Fruit fly (Drosophila melanogaster): ENCODE results near the gene tld.

Gene tld

DNA sequence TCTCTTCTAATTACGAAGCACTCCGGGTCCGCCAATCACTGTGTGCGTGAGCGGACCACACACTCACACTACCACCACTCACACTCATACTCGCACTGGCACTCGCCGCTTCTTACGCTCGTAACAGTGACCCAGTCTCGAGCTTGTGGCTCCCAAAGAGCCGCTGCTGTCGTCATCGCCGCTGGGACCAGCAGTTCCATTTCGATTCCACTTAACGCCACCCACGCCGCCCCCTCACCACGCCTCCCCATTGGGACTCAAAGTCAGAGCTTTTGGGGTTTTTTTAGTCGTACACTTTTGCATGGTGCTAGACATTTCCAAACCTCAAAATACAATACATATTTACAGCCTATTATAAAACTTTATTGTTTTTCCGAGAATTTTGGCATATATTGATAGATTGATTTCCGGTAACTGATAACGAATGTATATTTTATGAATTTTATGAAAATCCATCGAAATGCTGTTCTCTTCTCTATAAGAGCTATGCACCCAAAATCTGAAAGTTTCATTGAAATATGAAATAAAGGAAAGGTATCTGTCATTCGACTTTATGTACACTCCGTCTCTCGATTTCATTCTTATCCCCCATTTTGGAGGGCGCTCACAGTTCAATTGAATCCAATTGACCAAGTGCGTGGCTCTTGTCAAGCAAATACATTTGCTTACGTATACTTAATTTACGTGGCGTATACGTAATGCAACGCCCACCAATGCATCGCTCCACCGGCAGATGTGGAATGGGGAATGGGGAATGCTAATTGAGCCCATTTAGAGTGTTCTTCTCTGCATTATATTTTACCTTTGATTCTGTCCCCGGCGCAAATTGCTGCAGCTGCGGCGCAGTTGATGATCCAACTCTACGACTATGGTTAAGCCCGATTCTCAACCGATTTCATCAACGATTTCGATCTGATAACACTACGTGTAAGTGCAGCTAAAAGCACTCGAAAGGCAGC lies 22.0 kb downstream of the tld start, which contains the start of gene CG42331:
CG42331 (plus strand) TSS at position 909 of the 959 bp plus-strand sequence.
- TF ChIP-seq noc (tag; optimal IDR thresholded peaks at IDR 0.05), result peak; percentile 69

DNA sequence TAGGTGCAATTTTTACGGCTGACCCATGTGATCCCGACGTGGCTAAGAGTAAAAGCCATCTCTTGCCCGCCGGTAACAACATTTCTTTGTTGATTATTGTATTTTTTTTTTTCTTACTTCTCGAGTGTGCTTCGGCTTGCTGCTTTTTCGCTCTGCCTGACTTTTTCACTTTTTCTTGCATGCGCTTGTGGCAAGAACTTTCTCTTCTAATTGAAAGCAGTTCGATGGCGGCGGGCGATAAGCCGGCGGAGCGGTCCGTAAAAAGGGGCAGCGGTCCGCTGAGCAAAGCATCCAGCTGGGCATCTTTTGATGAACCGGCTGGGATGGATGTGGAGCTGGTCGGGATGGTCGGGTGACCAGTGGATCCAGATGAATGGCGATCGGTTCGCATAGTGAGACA lies 23.5 kb downstream of the tld start:
- TF ChIP-seq noc (tag; optimal IDR thresholded peaks at IDR 0.05), result no peak

DNA sequence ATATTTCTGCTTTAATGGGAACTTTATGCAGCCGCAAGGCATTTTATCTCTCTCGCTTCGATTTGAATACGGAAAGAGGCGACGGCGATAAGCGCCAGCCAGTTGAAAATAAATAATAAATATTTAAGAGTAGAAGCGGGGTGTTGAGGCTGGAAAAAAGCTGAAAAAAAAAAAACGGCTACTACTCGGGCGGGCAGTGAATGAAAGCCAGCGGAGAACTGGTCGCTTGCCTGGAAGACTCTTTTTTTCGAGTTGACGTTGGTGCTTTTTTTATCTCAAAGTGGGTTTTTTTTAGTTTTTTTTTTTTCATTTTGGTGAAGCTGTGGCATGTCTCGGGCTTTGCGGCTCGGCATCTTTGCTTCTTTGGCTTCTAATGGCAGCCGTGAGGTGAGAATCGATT lies 23.9 kb downstream of the tld start:
- no peak for TF ChIP-seq noc (tag; optimal IDR thresholded peaks at IDR 0.05)

DNA sequence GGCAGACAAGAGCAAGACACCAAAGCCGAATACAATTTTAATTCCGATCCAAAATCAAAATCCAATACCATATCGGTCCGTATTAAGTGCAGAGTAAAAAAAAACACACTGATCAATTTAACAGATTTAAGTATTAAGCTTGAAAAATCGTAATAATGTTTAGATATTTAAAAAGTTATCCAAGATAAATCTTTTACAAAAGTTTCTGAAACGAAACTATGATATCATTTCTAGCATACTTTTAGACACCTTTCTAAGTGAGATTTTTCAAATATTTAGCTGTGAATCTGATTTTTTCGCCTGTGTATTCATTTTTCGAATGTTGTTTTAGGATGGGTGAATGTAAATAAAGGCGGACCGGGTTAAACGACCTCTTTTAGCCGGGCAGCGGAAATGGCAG lies 27.6 kb downstream of the tld start:
- TF ChIP-seq noc (tag; optimal IDR thresholded peaks at IDR 0.05), result no peak

DNA sequence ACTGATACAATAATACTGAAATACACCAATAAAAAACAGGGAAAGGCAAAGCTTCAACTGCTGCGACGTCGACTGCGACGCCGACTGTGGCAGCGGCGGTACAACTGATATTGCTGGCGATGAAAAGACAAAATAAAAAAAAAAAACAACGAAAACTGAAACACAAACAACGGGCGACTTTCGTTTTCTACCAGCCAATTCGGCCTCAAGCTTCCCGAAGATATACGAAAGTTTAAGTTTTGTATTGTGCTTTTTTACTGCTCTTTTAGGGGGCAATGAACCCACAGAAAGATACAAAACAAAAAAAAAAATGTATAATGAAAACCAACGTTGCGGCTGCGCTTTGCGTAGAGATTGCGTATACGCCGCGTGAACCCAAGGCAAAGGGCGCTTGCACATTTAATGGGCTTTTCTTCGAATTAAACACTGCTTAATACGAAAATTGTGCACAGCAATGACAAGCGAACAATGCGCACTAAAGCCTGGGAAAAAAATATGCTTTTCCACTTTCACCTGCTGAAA lies 28.7 kb downstream of the tld start:
- TF ChIP-seq noc (tag; optimal IDR thresholded peaks at IDR 0.05), result no peak

DNA sequence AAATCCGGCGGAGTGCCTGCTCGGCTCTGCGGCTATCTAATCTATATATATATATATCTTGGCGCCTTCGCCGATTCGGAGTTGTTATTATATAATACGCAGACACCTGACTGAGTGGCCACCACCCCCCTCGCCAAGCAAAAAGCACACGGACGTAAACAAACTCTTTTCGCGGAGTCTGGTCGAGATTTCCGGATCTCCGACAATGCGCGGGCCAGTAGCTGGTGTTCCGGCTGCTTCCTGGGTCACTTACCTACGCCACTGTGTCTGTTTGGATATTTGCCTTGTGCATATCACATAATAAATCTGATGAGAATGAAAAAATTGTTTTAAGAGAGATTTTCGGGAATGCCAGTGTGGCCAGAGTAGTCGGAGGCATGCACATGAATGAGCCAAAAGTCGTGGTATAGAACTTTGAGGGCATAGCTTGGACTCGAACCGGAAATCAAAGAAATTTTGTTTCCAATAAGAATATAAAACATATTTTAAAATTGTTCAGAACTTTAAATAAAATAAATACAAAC lies 37.6 kb downstream of the tld start, which contains the start of gene CG5805:
CG5805 (minus strand) TSS at position 380 of the 524 bp plus-strand sequence.
- peak; percentile 41 for TF ChIP-seq noc (tag; optimal IDR thresholded peaks at IDR 0.05)

DNA sequence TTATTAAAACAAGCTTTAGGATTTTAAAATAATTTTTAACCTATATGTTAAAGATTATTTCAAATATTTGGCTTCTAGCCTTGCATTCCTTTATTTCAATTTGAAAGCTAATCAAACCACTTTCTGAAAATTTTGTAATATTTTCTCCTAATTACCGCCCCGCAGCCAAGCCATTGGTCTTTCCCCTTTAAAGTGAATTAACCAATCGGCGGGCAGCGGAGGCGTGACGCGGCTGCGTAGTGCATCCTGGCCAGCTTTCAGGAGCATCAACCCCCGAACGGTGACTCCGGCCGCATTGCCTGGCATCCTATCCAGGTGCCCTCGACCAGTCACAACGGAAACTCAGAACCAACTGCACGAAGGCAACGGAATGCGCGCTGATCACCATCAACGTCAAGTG lies 38.2 kb downstream of the tld start, which contains the start of gene Ets96B:
Ets96B (plus strand) TSS at position 321 of the 400 bp plus-strand sequence.
- TF ChIP-seq noc (tag; optimal IDR thresholded peaks at IDR 0.05), result no peak

DNA sequence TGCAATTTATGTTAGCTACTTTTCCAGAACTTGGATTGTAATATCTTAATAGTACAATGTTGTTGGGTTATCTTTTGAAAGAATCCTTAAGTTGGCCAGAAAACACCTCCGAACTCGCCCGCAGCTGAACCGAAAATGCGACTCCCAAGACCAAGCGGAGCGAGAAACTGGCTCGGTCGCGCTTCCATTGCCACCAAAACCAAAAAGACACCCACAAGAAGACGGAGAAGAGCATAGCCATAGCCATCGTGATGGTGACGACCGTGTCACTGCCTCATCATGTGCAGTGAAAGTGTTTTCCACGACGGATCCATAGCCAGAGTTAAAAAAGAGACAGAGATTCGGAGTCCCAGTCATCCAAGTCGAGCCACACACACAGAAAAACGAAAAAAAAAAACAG lies 40.5 kb downstream of the tld start, which contains the start of gene CG13634:
CG13634 (minus strand) TSS at position 101 of the 400 bp plus-strand sequence.
- TF ChIP-seq noc (tag; optimal IDR thresholded peaks at IDR 0.05), result no peak

DNA sequence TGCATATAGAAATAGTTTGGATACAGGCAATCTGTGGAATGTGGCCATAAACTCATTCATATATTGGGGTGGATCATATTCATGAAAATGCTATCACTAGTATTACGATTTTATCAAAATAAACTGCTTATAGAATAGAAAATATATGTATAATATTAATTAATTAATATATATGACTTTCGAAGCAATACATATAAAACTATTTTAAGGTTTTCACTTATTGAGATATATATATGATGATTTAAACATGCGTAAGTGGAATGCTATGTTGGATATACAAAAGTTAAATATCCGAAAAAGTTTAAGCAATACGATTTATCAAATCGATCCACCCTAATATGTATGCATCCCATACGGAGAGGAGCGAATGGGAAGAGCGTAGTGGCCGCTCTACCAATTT lies 49.1 kb downstream of the tld start:
- TF ChIP-seq noc (tag; optimal IDR thresholded peaks at IDR 0.05), result peak; percentile 57

DNA sequence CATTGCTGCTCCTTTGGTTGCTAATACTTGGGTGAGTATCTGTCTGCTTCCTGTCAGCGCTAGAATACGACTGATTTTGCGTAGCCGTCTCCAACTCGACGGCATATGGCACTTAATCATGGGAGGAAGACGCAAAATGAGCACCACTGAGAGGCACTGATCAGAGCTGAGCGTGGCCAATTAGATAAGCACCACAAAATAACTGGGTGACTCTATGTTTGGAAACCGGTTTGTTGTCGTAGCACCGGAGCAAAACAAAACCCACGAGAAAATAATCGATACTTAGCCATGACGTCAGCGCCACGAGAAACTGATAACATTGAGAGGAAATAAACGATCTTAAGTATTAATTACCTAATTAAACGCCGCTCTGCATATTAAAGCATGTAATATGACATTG lies 50.0 kb downstream of the tld start, which contains the start of gene Ude:
Ude (minus strand) TSS at position 166 of the 400 bp plus-strand sequence.
- no peak for TF ChIP-seq noc (tag; optimal IDR thresholded peaks at IDR 0.05)

Data from whole organism, larva.